Fruit fly (Drosophila melanogaster) whole organism, pupa: ENCODE data around the gene CG9673.
A peak's percentile ranks its signal among the peaks of the same experiment; 100 is the strongest.

Experiments used
- CG10348 ChIP-seq: fragments of 200-800 bp; sonication (Bioruptor generic); IDR thresholded peaks from 2 replicates; pipeline ENCODE4 v1.3.6; 2022; ENCODE audit warnings: missing biosample characterization, missing genetic modification characterization
- CG12605 ChIP-seq: fragments of 200-800 bp; sonication (Bioruptor generic); IDR thresholded peaks from 2 replicates; pipeline ENCODE4 v1.3.6; 2022; ENCODE audit warnings: missing biosample characterization, missing genetic modification characterization
- CG13204 ChIP-seq: fragments of 200-800 bp; sonication (Bioruptor generic); optimal IDR thresholded peaks from 2 replicates; lab custom pipeline; 2018; ENCODE audit warnings: missing biosample characterization, mild to moderate bottlenecking, missing genetic modification characterization, moderate library complexity
- CG14655 ChIP-seq: fragments of 200-800 bp; sonication (Bioruptor generic); optimal IDR thresholded peaks from 3 replicates; lab custom pipeline; 2017; ENCODE audit warnings: mild to moderate bottlenecking, missing biosample characterization, missing genetic modification reagents, missing genetic modification characterization
- CG15710 ChIP-seq: fragments of 200-800 bp; sonication (Bioruptor generic); optimal IDR thresholded peaks from 2 replicates; lab custom pipeline; 2018; ENCODE audit warnings: missing biosample characterization, mild to moderate bottlenecking, missing genetic modification characterization, moderate library complexity
- CG17806 ChIP-seq: fragments of 200-800 bp; sonication (Bioruptor generic); optimal IDR thresholded peaks from 2 replicates; lab custom pipeline; 2018; ENCODE audit warnings: missing biosample characterization, mild to moderate bottlenecking, missing genetic modification characterization, moderate library complexity
- CG32121 ChIP-seq: fragments of 200-800 bp; sonication (Bioruptor generic); IDR thresholded peaks from 2 replicates; pipeline ENCODE4 v1.3.6; 2022; ENCODE audit warnings: missing biosample characterization, missing genetic modification characterization
- CG34367 ChIP-seq: fragments of 200-800 bp; sonication (Bioruptor generic); optimal IDR thresholded peaks from 2 replicates; lab custom pipeline; 2018; ENCODE audit warnings: missing biosample characterization, mild to moderate bottlenecking, missing genetic modification characterization
- CG4496 ChIP-seq: fragments of 200-800 bp; sonication (Bioruptor generic); IDR thresholded peaks from 3 replicates; pipeline ENCODE4 v1.3.6; 2022; ENCODE audit warnings: missing biosample characterization, missing genetic modification characterization
- CG8159 ChIP-seq: fragments of 200-800 bp; sonication (Bioruptor generic); optimal IDR thresholded peaks from 3 replicates; lab custom pipeline; 2018; ENCODE audit warnings: missing biosample characterization, mild to moderate bottlenecking, missing genetic modification characterization, moderate library complexity
- CG8301 ChIP-seq: fragments of 200-800 bp; sonication (Bioruptor generic); optimal IDR thresholded peaks from 2 replicates; lab custom pipeline; 2018; ENCODE audit warnings: missing biosample characterization, mild to moderate bottlenecking, missing genetic modification characterization
- CG9948 ChIP-seq: fragments of 200-800 bp; sonication (Bioruptor generic); optimal IDR thresholded peaks from 2 replicates; lab custom pipeline; 2018; ENCODE audit warnings: missing biosample characterization, mild to moderate bottlenecking, missing genetic modification characterization, moderate library complexity
- D1 ChIP-seq: fragments of 200-800 bp; sonication (Bioruptor generic); optimal IDR thresholded peaks from 2 replicates; lab custom pipeline; 2018; ENCODE audit warnings: missing biosample characterization, mild to moderate bottlenecking, missing genetic modification characterization, moderate library complexity
- EcR ChIP-seq: fragments of 200-800 bp; sonication (Bioruptor generic); optimal IDR thresholded peaks from 3 replicates; lab custom pipeline; 2019; ENCODE audit warnings: missing biosample characterization, missing genetic modification characterization, mild to moderate bottlenecking, moderate library complexity, missing genetic modification reagents
- Ets98B ChIP-seq: fragments of 200-800 bp; sonication (Bioruptor generic); IDR thresholded peaks from 2 replicates; pipeline ENCODE4 v1.3.6; 2022; ENCODE audit warnings: missing biosample characterization, missing genetic modification characterization
- Pif1A ChIP-seq: fragments of 200-800 bp; sonication (Bioruptor generic); optimal IDR thresholded peaks from 3 replicates; lab custom pipeline; 2016; ENCODE audit warnings: missing biosample characterization, missing genetic modification characterization
- Pif1B ChIP-seq: fragments of 200-800 bp; sonication (Bioruptor generic); optimal IDR thresholded peaks from 3 replicates; lab custom pipeline; 2016; ENCODE audit warnings: missing biosample characterization, missing genetic modification characterization
- Snoo ChIP-seq: fragments of 200-800 bp; sonication (Bioruptor generic); optimal IDR thresholded peaks from 3 replicates; lab custom pipeline; 2017; ENCODE audit warnings: missing biosample characterization, mild to moderate bottlenecking, missing genetic modification characterization, inconsistent platforms
- fd96Ca ChIP-seq: fragments of 200-800 bp; sonication (Bioruptor generic); IDR thresholded peaks from 3 replicates; pipeline ENCODE4 v1.3.6; 2022; ENCODE audit warnings: missing biosample characterization, missing genetic modification characterization
- gl ChIP-seq: fragments of 200-800 bp; sonication (Bioruptor generic); optimal IDR thresholded peaks from 2 replicates; lab custom pipeline; 2018; ENCODE audit warnings: missing biosample characterization, mild to moderate bottlenecking, missing genetic modification characterization
- rn ChIP-seq: fragments of 200-800 bp; sonication (Bioruptor generic); IDR thresholded peaks from 2 replicates; pipeline ENCODE4 v1.3.6; 2022; ENCODE audit warnings: missing biosample characterization, missing genetic modification characterization

The CG9673 gene

dm6 chrX:16692325-16692724 lies 11.4 kb downstream of the CG9673 start:
- TF ChIP-seq CG12605 (no peak), D1 (no peak), Snoo (tag; lab: Kevin White, UChicago) (no peak), CG34367 (no peak), fd96Ca (GFP tag; lab: Robert Waterston, UW) (no peak), CG17806 (tag; lab: Kevin White, UChicago) (no peak), CG14655 (GFP tag; lab: Kevin White, UChicago) (no peak), Ets98B (GFP tag; lab: Robert Waterston, UW) (no peak), EcR (GFP tag; lab: Kevin White, UChicago) (no peak), CG9948 (no peak), CG10348 (no peak), rn (GFP tag; lab: Robert Waterston, UW) (no peak), CG4496 (GFP tag; lab: Robert Waterston, UW) (no peak), CG8159 (tag; lab: Kevin White, UChicago) (no peak), Pif1A (GFP tag; lab: Kevin White, UChicago) (no peak)

- TF ChIP-seq Ets98B (GFP tag; lab: Robert Waterston, UW): peak; percentile 90
- no peak for TF ChIP-seq CG13204 (GFP tag; lab: Kevin White, UChicago)
- TF ChIP-seq CG32121: peak; percentile 90
- peak; percentile 90 for TF ChIP-seq fd96Ca (GFP tag; lab: Robert Waterston, UW)
- TF ChIP-seq Snoo (tag; lab: Kevin White, UChicago): peak; percentile 48
- peak; percentile 87 for TF ChIP-seq CG12605
- peak; percentile 65 for TF ChIP-seq Pif1B (GFP tag; lab: Kevin White, UChicago)
- TF ChIP-seq CG34367: peak; percentile 68
- TF ChIP-seq D1: no peak
- peak; percentile 62 for TF ChIP-seq CG17806 (tag; lab: Kevin White, UChicago)
- TF ChIP-seq Pif1A (GFP tag; lab: Kevin White, UChicago): peak; percentile 77
- peak; percentile 95 for TF ChIP-seq CG4496 (GFP tag; lab: Robert Waterston, UW)
- peak; percentile 81 for TF ChIP-seq CG14655 (GFP tag; lab: Kevin White, UChicago)
- peak; percentile 43 for TF ChIP-seq gl (tag; lab: Kevin White, UChicago)
- peak; percentile 74 for TF ChIP-seq CG15710 (tag; lab: Kevin White, UChicago)
- TF ChIP-seq CG8301 (tag; lab: Kevin White, UChicago): peak; percentile 79
- TF ChIP-seq rn (GFP tag; lab: Robert Waterston, UW): peak; percentile 66
- peak; percentile 19; the same call in 1 of the 2 replicates for TF ChIP-seq CG10348
- TF ChIP-seq CG8159 (tag; lab: Kevin White, UChicago): peak; percentile 62
- TF ChIP-seq CG9948: peak; percentile 61
- TF ChIP-seq EcR (GFP tag; lab: Kevin White, UChicago): no peak
- TF ChIP-seq, all 21 proteins: peak for 18
These were observed 12.2 kb downstream of the CG9673 start for dm6 chrX:16691440-16691839.

- TF ChIP-seq CG17806 (tag; lab: Kevin White, UChicago): peak; percentile 36
- peak; percentile 39 for TF ChIP-seq Pif1B (GFP tag; lab: Kevin White, UChicago)
- no peak for TF ChIP-seq EcR (GFP tag; lab: Kevin White, UChicago)
- no peak for TF ChIP-seq CG32121
- no peak for TF ChIP-seq Ets98B (GFP tag; lab: Robert Waterston, UW)
- TF ChIP-seq CG10348: no peak
- TF ChIP-seq CG4496 (GFP tag; lab: Robert Waterston, UW): peak; percentile 44; the same call in 1 of the 3 replicates
- TF ChIP-seq CG15710 (tag; lab: Kevin White, UChicago): no peak
- peak; percentile 62; the same call in 1 of the 3 replicates for TF ChIP-seq fd96Ca (GFP tag; lab: Robert Waterston, UW)
- TF ChIP-seq CG12605: peak; percentile 48; the same call in 1 of the 2 replicates
- no peak for TF ChIP-seq Snoo (tag; lab: Kevin White, UChicago)
- peak; percentile 50 for TF ChIP-seq CG9948
- no peak for TF ChIP-seq CG13204 (GFP tag; lab: Kevin White, UChicago)
- TF ChIP-seq D1: no peak
- peak; percentile 52 for TF ChIP-seq CG8301 (tag; lab: Kevin White, UChicago)
- TF ChIP-seq Pif1A (GFP tag; lab: Kevin White, UChicago): peak; percentile 46
- no peak for TF ChIP-seq rn (GFP tag; lab: Robert Waterston, UW)
- peak; percentile 60 for TF ChIP-seq CG14655 (GFP tag; lab: Kevin White, UChicago)
- peak; percentile 4 for TF ChIP-seq CG8159 (tag; lab: Kevin White, UChicago)
- no peak for TF ChIP-seq gl (tag; lab: Kevin White, UChicago)
- peak; percentile 12 for TF ChIP-seq CG34367
These were observed 13.2 kb downstream of the CG9673 start for dm6 chrX:16690499-16690898.

- TF ChIP-seq D1 (no peak), CG15710 (tag; lab: Kevin White, UChicago) (peak; percentile 13), CG4496 (GFP tag; lab: Robert Waterston, UW) (no peak), CG8159 (tag; lab: Kevin White, UChicago) (peak; percentile 35), Snoo (tag; lab: Kevin White, UChicago) (no peak), CG9948 (peak; percentile 21), Pif1B (GFP tag; lab: Kevin White, UChicago) (no peak), CG10348 (no peak), CG14655 (GFP tag; lab: Kevin White, UChicago) (peak; percentile 20), CG17806 (tag; lab: Kevin White, UChicago) (peak; percentile 31)
These were observed 13.7 kb downstream of the CG9673 start for dm6 chrX:16689966-16690365.

dm6 chrX:16689339-16689738 lies 14.3 kb downstream of the CG9673 start:
- no peak for TF ChIP-seq CG13204 (GFP tag; lab: Kevin White, UChicago)
- TF ChIP-seq CG4496 (GFP tag; lab: Robert Waterston, UW): no peak

dm6 chrX:16688106-16688459 lies 15.6 kb downstream of the CG9673 start:
- TF ChIP-seq CG32121 (no peak), gl (tag; lab: Kevin White, UChicago) (no peak), CG34367 (no peak), CG8301 (tag; lab: Kevin White, UChicago) (no peak), rn (GFP tag; lab: Robert Waterston, UW) (no peak), CG15710 (tag; lab: Kevin White, UChicago) (no peak), Ets98B (GFP tag; lab: Robert Waterston, UW) (no peak), CG13204 (GFP tag; lab: Kevin White, UChicago) (no peak), CG10348 (no peak), CG17806 (tag; lab: Kevin White, UChicago) (no peak), CG9948 (no peak), fd96Ca (GFP tag; lab: Robert Waterston, UW) (no peak), CG4496 (GFP tag; lab: Robert Waterston, UW) (no peak), CG12605 (no peak), CG14655 (GFP tag; lab: Kevin White, UChicago) (no peak)
